Fruit fly (Drosophila melanogaster): Measurements from ENCODE around the gene pzg.

Gene pzg

dm6 chr3L:21276296-21277257, 9.3 kb upstream of the pzg start (continued):
- peak; percentile 69 for TF ChIP-seq Hmx (GFP tag; optimal IDR thresholded peaks at IDR 0.05)
- TF ChIP-seq disco-r (GFP tag; optimal IDR thresholded peaks at IDR 0.05), result peak; percentile 54
- peak; percentile 43 for TF ChIP-seq bab2 (GFP tag; optimal IDR thresholded peaks at IDR 0.05)
- TF ChIP-seq Deaf1 (tag; optimal IDR thresholded peaks at IDR 0.05), result peak; percentile 18
- TF ChIP-seq lola (GFP tag; optimal IDR thresholded peaks at IDR 0.05), result peak in 1 of 3 experiments; percentile 79
- TF ChIP-seq eve (GFP tag; optimal IDR thresholded peaks at IDR 0.05), result peak in 1 of 2 experiments; percentile 92
- no peak for TF ChIP-seq sens-2 (GFP tag; IDR thresholded peaks at IDR 0.05)
- TF ChIP-seq CG2129 (GFP tag; IDR thresholded peaks at IDR 0.05; ENCODE audit: partially characterized antibody), result no peak
- peak; percentile 30 for TF ChIP-seq NfI (GFP tag; optimal IDR thresholded peaks at IDR 0.05)
- TF ChIP-seq Opbp (GFP tag; IDR thresholded peaks at IDR 0.05; ENCODE audit: partially characterized antibody), result no peak
- peak; percentile 34 for TF ChIP-seq CG10462 (GFP tag; optimal IDR thresholded peaks at IDR 0.05)
- peak; percentile 32 for TF ChIP-seq tin (GFP tag; optimal IDR thresholded peaks at IDR 0.05)
- no peak for TF ChIP-seq CG11560 (tag; IDR thresholded peaks at IDR 0.05)
- TF ChIP-seq CG34422 (GFP tag; IDR thresholded peaks at IDR 0.05), result no peak
- peak; percentile 54 for TF ChIP-seq zfh2 (GFP tag; optimal IDR thresholded peaks at IDR 0.05)
- peak; percentile 19 for TF ChIP-seq zen (tag; optimal IDR thresholded peaks at IDR 0.05)
- TF ChIP-seq salm (tag; optimal IDR thresholded peaks at IDR 0.05), result no peak
- TF ChIP-seq CG9727 (GFP tag; optimal IDR thresholded peaks at IDR 0.05), result peak; percentile 84
- TF ChIP-seq pfk (GFP tag; optimal IDR thresholded peaks at IDR 0.05), result no peak
- TF ChIP-seq CG15696 (tag; optimal IDR thresholded peaks at IDR 0.05), result peak; percentile 69
- no peak for TF ChIP-seq Dref (GFP tag; IDR thresholded peaks at IDR 0.05)
- peak; percentile 34; the same call in 1 of the 3 replicates for TF ChIP-seq zfh1 (GFP tag; IDR thresholded peaks at IDR 0.05)
- TF ChIP-seq tll (GFP tag; optimal IDR thresholded peaks at IDR 0.05), result peak in 1 of 2 experiments; percentile 88
- TF ChIP-seq CG17385 (GFP tag; optimal IDR thresholded peaks at IDR 0.05), result peak; percentile 63
- TF ChIP-seq esg (GFP tag; conservative IDR thresholded peaks at IDR 0.05), result peak; percentile 36
- TF ChIP-seq luna (GFP tag; optimal IDR thresholded peaks at IDR 0.05), result no peak
- TF ChIP-seq CG30403 (GFP tag; optimal IDR thresholded peaks at IDR 0.05), result peak; percentile 76
- peak; percentile 44 for TF ChIP-seq CG33213 (GFP tag; optimal IDR thresholded peaks at IDR 0.05)
- TF ChIP-seq CG6654 (GFP tag; optimal IDR thresholded peaks at IDR 0.05), result peak; percentile 97
- TF ChIP-seq maf-S (GFP tag; optimal IDR thresholded peaks at IDR 0.05), result peak; percentile 37
- no peak for TF ChIP-seq CG12769 (tag; optimal IDR thresholded peaks at IDR 0.05)
- TF ChIP-seq Mad (GFP tag; optimal IDR thresholded peaks at IDR 0.05), result no peak
- peak; percentile 85 for TF ChIP-seq zf30C (GFP tag; optimal IDR thresholded peaks at IDR 0.05)
- no peak for TF ChIP-seq CG7357 (GFP tag; IDR thresholded peaks at IDR 0.05)
- TF ChIP-seq ttk (GFP tag; IDR thresholded peaks at IDR 0.05), result 0 out of 2 replicates have a peak, but pooled peaks have one; percentile 11
- TF ChIP-seq pb (GFP tag; optimal IDR thresholded peaks at IDR 0.05), result peak; percentile 8
- peak; percentile 19; the same call in 1 of the 2 replicates for TF ChIP-seq al (GFP tag; IDR thresholded peaks at IDR 0.05)
- peak; percentile 53 for TF ChIP-seq kay (GFP tag; optimal IDR thresholded peaks at IDR 0.05)
- no peak for TF ChIP-seq Atf3 (GFP tag; optimal IDR thresholded peaks at IDR 0.05)
- TF ChIP-seq gro (GFP tag; optimal IDR thresholded peaks at IDR 0.05), result peak; percentile 39
- peak; percentile 68 for TF ChIP-seq CG8924 (tag; optimal IDR thresholded peaks at IDR 0.05)
- TF ChIP-seq cg (GFP tag; optimal IDR thresholded peaks at IDR 0.05), result no peak
- TF ChIP-seq ap (GFP tag; IDR thresholded peaks at IDR 0.05), result no peak
- no peak for TF ChIP-seq gt (GFP tag; IDR thresholded peaks at IDR 0.05)
- TF ChIP-seq CG3163 (GFP tag; optimal IDR thresholded peaks at IDR 0.05), result peak; percentile 87
- TF ChIP-seq insv (GFP tag; optimal IDR thresholded peaks at IDR 0.05), result peak; percentile 4 to 31
- TF ChIP-seq HLHmδ (GFP tag; optimal IDR thresholded peaks at IDR 0.05), result no peak
- TF ChIP-seq NFAT (GFP tag; IDR thresholded peaks at IDR 0.05), result peak; percentile 37
- TF ChIP-seq org-1 (GFP tag; optimal IDR thresholded peaks at IDR 0.05), result peak; percentile 41

All from whole organism, embryonic.